Worm (Caenorhabditis elegans): ENCODE data around the gene T04F3.4.

DNA sequence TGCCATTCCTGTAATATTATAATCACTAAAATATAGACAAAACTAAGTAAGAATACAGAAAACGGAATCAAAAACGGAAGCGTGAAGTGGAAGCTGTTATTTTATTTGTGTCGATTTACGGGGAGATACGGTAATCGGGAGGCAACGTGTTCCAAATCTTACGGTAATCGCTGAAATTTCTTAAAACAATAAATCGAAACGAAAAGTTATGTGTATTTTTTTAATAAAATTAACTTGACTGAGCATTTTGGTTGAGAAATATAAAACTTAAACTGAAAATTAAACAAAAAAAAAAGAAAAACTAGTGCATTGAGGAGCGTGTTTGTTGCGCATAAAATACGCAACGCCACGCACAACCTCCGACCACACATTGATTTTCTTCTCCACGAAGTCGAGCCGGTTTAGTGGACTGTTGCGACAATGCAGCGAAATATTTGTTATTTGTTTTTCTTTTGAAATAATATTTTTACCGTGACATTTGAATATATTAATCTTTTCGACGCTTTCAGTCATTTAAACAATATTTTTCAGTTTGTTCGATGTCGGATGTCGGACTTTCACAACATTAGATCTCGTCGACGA is 1.6 kb upstream of the T04F3.4 start, which contains the start of the genes F55A11.1 and syx-5:
- TF ChIP-seq ama-1 (optimal IDR thresholded peaks at IDR 0.05) (no peak), ceh-13 (GFP tag; optimal IDR thresholded peaks at IDR 0.05) (no peak), ets-7 (tag; optimal IDR thresholded peaks at IDR 0.05) (no peak), F13C5.2 (tag; optimal IDR thresholded peaks at IDR 0.05) (peak; percentile 64), pes-1 (GFP tag; IDR thresholded peaks at IDR 0.05) (no peak), scrt-1 (GFP tag; IDR thresholded peaks at IDR 0.05) (no peak), aly-1 (tag; optimal IDR thresholded peaks at IDR 0.05) (no peak), flt-1 (GFP tag; IDR thresholded peaks at IDR 0.05) (no peak)

All from whole organism, early embryonic.